Worm (Caenorhabditis elegans): ENCODE results near the gene ZK105.14.
A peak's percentile ranks its signal among the peaks of the same experiment; 100 is the strongest.

DNA sequence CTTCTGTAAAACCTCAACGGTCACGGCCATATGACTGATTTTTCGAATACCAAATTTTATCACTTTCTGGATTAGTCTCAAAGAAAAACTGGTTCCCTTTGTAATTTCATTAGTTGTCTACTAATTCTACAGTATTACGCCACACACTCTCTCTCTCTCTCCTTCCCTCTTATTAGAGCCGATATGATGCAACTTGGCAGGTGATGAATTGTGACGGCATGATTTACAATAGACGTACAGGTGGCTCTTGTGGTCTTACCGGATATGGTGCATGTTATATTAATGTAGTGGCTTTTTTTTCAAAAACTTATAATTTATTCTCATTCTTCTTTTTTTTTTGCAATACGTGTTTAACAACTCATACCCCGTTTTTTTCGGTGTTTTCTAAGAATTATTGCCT is 20.1 kb upstream of the ZK105.14 start:
- no peak for TF ChIP-seq dpl-1 (GFP tag; optimal IDR thresholded peaks at IDR 0.05)
- TF ChIP-seq nhr-71 (tag; optimal IDR thresholded peaks at IDR 0.05) = no peak
- TF ChIP-seq lsy-2 (tag; optimal IDR thresholded peaks at IDR 0.05) = no peak
- TF ChIP-seq ceh-82 (tag; optimal IDR thresholded peaks at IDR 0.05) = no peak
- no peak for TF ChIP-seq skn-1 (tag; optimal IDR thresholded peaks at IDR 0.05)
- TF ChIP-seq blmp-1 (tag; optimal IDR thresholded peaks at IDR 0.05) = peak; percentile 2
- no peak for TF ChIP-seq unc-62 (GFP tag; optimal IDR thresholded peaks at IDR 0.05)
- TF ChIP-seq nhr-11 (tag; optimal IDR thresholded peaks at IDR 0.05) = no peak

Data from whole organism, L1 larva.